Worm (Caenorhabditis elegans) whole organism, L4 larva: ENCODE data around the gene Y116A8C.33.
A peak's percentile ranks its signal among the peaks of the same experiment; 100 is the strongest.

Experiments used
- F26F4.8 ChIP-seq: fragments of 200-800 bp; sonication (Bioruptor generic); conservative IDR thresholded peaks from 2 replicates; pipeline ENCODE4 v1.3.6; 2022; ENCODE audit warnings: missing genetic modification characterization, missing compliant biosample characterization
- F49E8.2 ChIP-seq: sonication (generic microtip); optimal IDR thresholded peaks from 2 replicates; lab custom pipeline; 2016; ENCODE audit warnings: missing compliant biosample characterization, mild to moderate bottlenecking, missing genetic modification characterization, borderline replicate concordance
- ZK337.2 ChIP-seq: fragments of 200-800 bp; sonication (Bioruptor generic); IDR thresholded peaks from 2 replicates; pipeline ENCODE4 v1.3.6; 2022; ENCODE audit warnings: missing genetic modification reagents, missing genetic modification characterization, missing compliant biosample characterization
- ZK546.5 ChIP-seq, 2 experiments: sonication (generic microtip); optimal IDR thresholded peaks; 2 replicates each; lab custom pipeline; 2017; ENCODE audit warnings: missing biosample characterization in 2 of 2, missing genetic modification characterization in 2 of 2
- aha-1 ChIP-seq: fragments of 150-350 bp; peaks from one replicate; lab custom pipeline; 2014; ENCODE audit warnings: missing biosample characterization, missing genetic modification characterization
- arid-1 ChIP-seq: fragments of 200-800 bp; sonication (Bioruptor generic); conservative IDR thresholded peaks from 2 replicates; pipeline ENCODE4 v1.3.6; 2022; ENCODE audit warnings: missing genetic modification reagents, missing genetic modification characterization, missing compliant biosample characterization
- ceh-32 ChIP-seq: sonication (generic microtip); optimal IDR thresholded peaks from 2 replicates; lab custom pipeline; 2016; ENCODE audit warnings: mild to moderate bottlenecking, missing genetic modification characterization, missing compliant biosample characterization; ENCODE audit not compliant: poor library complexity
- ceh-44 ChIP-seq: fragments of 200-800 bp; sonication (Bioruptor generic); IDR thresholded peaks from 2 replicates; pipeline ENCODE4 v1.3.6; 2022; ENCODE audit warnings: missing genetic modification reagents, missing genetic modification characterization, missing compliant biosample characterization
- ces-1 ChIP-seq: fragments of 150-350 bp; sonication (generic microtip); optimal IDR thresholded peaks from 4 replicates; lab custom pipeline; 2014; ENCODE audit warnings: missing biosample characterization, missing genetic modification reagents, missing genetic modification characterization
- daf-12 ChIP-seq: fragments of 150-350 bp; optimal IDR thresholded peaks from 2 replicates; lab custom pipeline; 2014; ENCODE audit warnings: missing biosample characterization, missing genetic modification reagents, missing genetic modification characterization
- daf-16 ChIP-seq, 3 experiments: sonication (generic microtip); optimal IDR thresholded peaks; 2 replicates each; lab custom pipeline; 2016 to 2017; ENCODE audit warnings: missing genetic modification characterization in 3 of 3, missing genetic modification reagents in 3 of 3, mild to moderate bottlenecking in 2 of 3, missing compliant biosample characterization in 2 of 3, missing biosample characterization in 1 of 3, moderate library complexity in 1 of 3
- dpl-1 ChIP-seq: fragments of 150-350 bp; optimal IDR thresholded peaks from 2 replicates; lab custom pipeline; 2014; ENCODE audit warnings: missing biosample characterization, missing genetic modification reagents, missing genetic modification characterization
- egl-27 ChIP-seq: sonication (generic microtip); optimal IDR thresholded peaks from 3 replicates; lab custom pipeline; 2017; ENCODE audit warnings: missing biosample characterization, missing genetic modification reagents, missing genetic modification characterization
- egl-43 ChIP-seq: fragments of 200-800 bp; sonication (Bioruptor generic); IDR thresholded peaks from 2 replicates; pipeline ENCODE4 v1.3.6; 2022; ENCODE audit warnings: missing genetic modification reagents, missing genetic modification characterization, missing compliant biosample characterization
- hlh-11 ChIP-seq: fragments of 200-800 bp; sonication (Bioruptor generic); optimal IDR thresholded peaks from 2 replicates; lab custom pipeline; 2018; ENCODE audit warnings: mild to moderate bottlenecking, missing genetic modification characterization, missing compliant biosample characterization
- jun-1 ChIP-seq: fragments of 150-350 bp; optimal IDR thresholded peaks from 2 replicates; lab custom pipeline; 2014; ENCODE audit warnings: missing biosample characterization, missing genetic modification reagents, missing genetic modification characterization
- lin-29 ChIP-seq: fragments of 200-800 bp; sonication (Bioruptor generic); IDR thresholded peaks from 2 replicates; pipeline ENCODE4 v1.3.6; 2022; ENCODE audit warnings: missing genetic modification reagents, missing genetic modification characterization, missing compliant biosample characterization
- lin-38 ChIP-seq: fragments of 200-800 bp; sonication (Bioruptor generic); IDR thresholded peaks from 2 replicates; pipeline ENCODE4 v1.3.6; 2022; ENCODE audit warnings: missing genetic modification reagents, missing genetic modification characterization, missing compliant biosample characterization
- lin-39 ChIP-seq: fragments of 150-350 bp; optimal IDR thresholded peaks from 2 replicates; lab custom pipeline; 2014; ENCODE audit warnings: missing biosample characterization, missing genetic modification reagents, missing genetic modification characterization
- madf-5 ChIP-seq, 2 experiments: fragments of 200-800 bp; sonication (Bioruptor generic); IDR thresholded peaks; 2 replicates each; pipeline ENCODE4 v1.3.6; 2022; ENCODE audit warnings: missing compliant biosample characterization in 2 of 2, missing genetic modification characterization in 2 of 2
- mdl-1 ChIP-seq, 2 experiments: fragments of 150-350 bp in 1 of 2; sonication (generic microtip) in 1 of 2; optimal IDR thresholded peaks; 2 replicates each; lab custom pipeline; 2014 to 2017; ENCODE audit warnings: missing biosample characterization in 2 of 2, missing genetic modification characterization in 2 of 2
- mdt-29 ChIP-seq: fragments of 200-800 bp; sonication (Bioruptor generic); IDR thresholded peaks from 2 replicates; pipeline ENCODE4 v1.3.6; 2022; ENCODE audit warnings: missing genetic modification reagents, missing genetic modification characterization, missing compliant biosample characterization
- mes-2 ChIP-seq: sonication (generic microtip); optimal IDR thresholded peaks from 2 replicates; lab custom pipeline; 2016; ENCODE audit warnings: missing genotype, mild to moderate bottlenecking, missing genetic modification characterization, missing compliant biosample characterization; ENCODE audit not compliant: poor library complexity, severe bottlenecking
- mxl-3 ChIP-seq: fragments of 200-800 bp; sonication (Bioruptor generic); optimal IDR thresholded peaks from 2 replicates; lab custom pipeline; 2018; ENCODE audit warnings: mild to moderate bottlenecking, missing genetic modification characterization, missing compliant biosample characterization
- nhr-102 ChIP-seq: sonication (generic microtip); optimal IDR thresholded peaks from 2 replicates; lab custom pipeline; 2016; ENCODE audit warnings: mild to moderate bottlenecking, missing genetic modification characterization, moderate library complexity, missing compliant biosample characterization
- nhr-111 ChIP-seq: fragments of 200-800 bp; sonication (Bioruptor generic); optimal IDR thresholded peaks from 2 replicates; lab custom pipeline; 2018; ENCODE audit warnings: mild to moderate bottlenecking, missing genetic modification characterization, missing compliant biosample characterization
- php-3 ChIP-seq: fragments of 200-800 bp; sonication (Bioruptor generic); IDR thresholded peaks from 2 replicates; pipeline ENCODE4 v1.3.6; 2022; ENCODE audit warnings: missing genetic modification reagents, missing genetic modification characterization, missing compliant biosample characterization
- pqm-1 ChIP-seq: sonication (generic microtip); optimal IDR thresholded peaks from 2 replicates; lab custom pipeline; 2017; ENCODE audit warnings: missing biosample characterization, missing genetic modification characterization
- rbr-2 ChIP-seq: sonication (generic microtip); optimal IDR thresholded peaks from 2 replicates; lab custom pipeline; 2016; ENCODE audit warnings: missing genotype, missing genetic modification characterization, missing compliant biosample characterization
- set-16 ChIP-seq: fragments of 200-800 bp; sonication (Bioruptor generic); IDR thresholded peaks from 2 replicates; pipeline ENCODE4 v1.3.6; 2022; ENCODE audit warnings: missing genetic modification reagents, missing genetic modification characterization, missing compliant biosample characterization
- snpc-4 ChIP-seq: fragments of 150-350 bp; optimal IDR thresholded peaks from 2 replicates; lab custom pipeline; 2014; ENCODE audit warnings: missing biosample characterization, missing genetic modification characterization
- tra-1 ChIP-seq: fragments of 200-800 bp; sonication (Bioruptor generic); IDR thresholded peaks from 2 replicates; pipeline ENCODE4 v1.3.6; 2022; ENCODE audit warnings: missing genetic modification reagents, missing genetic modification characterization, missing compliant biosample characterization
- unc-39 ChIP-seq: sonication (generic microtip); optimal IDR thresholded peaks from 2 replicates; lab custom pipeline; 2017; ENCODE audit warnings: missing biosample characterization, missing genetic modification characterization
- zip-11 ChIP-seq: fragments of 200-800 bp; sonication (Bioruptor generic); IDR thresholded peaks from 2 replicates; pipeline ENCODE4 v1.3.6; 2022; ENCODE audit warnings: missing genetic modification characterization, missing compliant biosample characterization
- zip-2 ChIP-seq: fragments of 150-350 bp; optimal IDR thresholded peaks from 2 replicates; lab custom pipeline; 2014; ENCODE audit warnings: missing biosample characterization, missing genetic modification characterization
- ztf-7 ChIP-seq: fragments of 150-350 bp; optimal IDR thresholded peaks from 2 replicates; lab custom pipeline; 2014; ENCODE audit warnings: missing biosample characterization, missing genetic modification characterization

Y116A8C.33 gene

ce11 chrIV:17104157-17104872 lies 7.6 kb upstream of the Y116A8C.33 start:
- TF ChIP-seq mdt-29 (GFP tag; lab: Robert Waterston, UW) (no peak), dpl-1 (peak; percentile 5), set-16 (GFP tag; lab: Robert Waterston, UW) (peak; percentile 78), egl-43 (GFP tag; lab: Robert Waterston, UW) (0 out of 2 replicates have a peak, but pooled peaks have one; percentile 26)

- no peak for TF ChIP-seq lin-29 (GFP tag; lab: Robert Waterston, UW)
- peak; percentile 88 for TF ChIP-seq set-16 (GFP tag; lab: Robert Waterston, UW)
- TF ChIP-seq aha-1 (tag; lab: Kevin White, UChicago) = peak; percentile 35
- no peak for TF ChIP-seq ces-1 (GFP tag; lab: Kevin White, UChicago)
- TF ChIP-seq, all 104 proteins: peak for 2
Observed at ce11 chrIV:17105578-17105977, 6.3 kb upstream of the Y116A8C.33 start.

ce11 chrIV:17108200-17108599 lies 3.7 kb upstream of the Y116A8C.33 start:
- TF ChIP-seq unc-39 (tag; lab: Kevin White, UChicago) (no peak), mxl-3 (no peak), ces-1 (GFP tag; lab: Kevin White, UChicago) (no peak), rbr-2 (tag; lab: Kevin White, UChicago) (no peak), ZK337.2 (GFP tag; lab: Robert Waterston, UW) (0 out of 2 replicates have a peak, but pooled peaks have one; percentile 15), arid-1 (0 out of 2 replicates have a peak, but pooled peaks have one; percentile 25), nhr-111 (GFP tag; lab: Kevin White, UChicago) (no peak)

- TF ChIP-seq lin-38 (no peak), ZK546.5 (tag; optimal IDR thresholded peaks at IDR 0.05; lab: Kevin White, UChicago) (no peak), zip-11 (GFP tag; lab: Robert Waterston, UW) (no peak), hlh-11 (tag; lab: Kevin White, UChicago) (no peak)
Observed at ce11 chrIV:17108805-17109204, 3.1 kb upstream of the Y116A8C.33 start.

ce11 chrIV:17109436-17109835 lies 2.5 kb upstream of the Y116A8C.33 start:
- TF ChIP-seq F49E8.2 = no peak
- no peak for TF ChIP-seq mxl-3
- TF ChIP-seq zip-11 (GFP tag; lab: Robert Waterston, UW) = no peak
- TF ChIP-seq ceh-32 (tag; lab: Kevin White, UChicago) = no peak
- no peak for TF ChIP-seq egl-43 (GFP tag; lab: Robert Waterston, UW)
- no peak for TF ChIP-seq egl-27 (tag; lab: Kevin White, UChicago)
- no peak for TF ChIP-seq ceh-44
- no peak for TF ChIP-seq mdl-1 (tag; optimal IDR thresholded peaks at IDR 0.05; lab: Kevin White, UChicago)
- no peak for TF ChIP-seq ztf-7 (tag; lab: Kevin White, UChicago)
- no peak for TF ChIP-seq zip-2 (tag; lab: Kevin White, UChicago)
- TF ChIP-seq nhr-111 (GFP tag; lab: Kevin White, UChicago) = no peak
- no peak for TF ChIP-seq set-16 (GFP tag; lab: Robert Waterston, UW)
- TF ChIP-seq madf-5 (GFP tag; IDR thresholded peaks at IDR 0.05; lab: Robert Waterston, UW) = no peak

- no peak for TF ChIP-seq lin-39 (tag; lab: Kevin White, UChicago)
- TF ChIP-seq tra-1 (GFP tag; lab: Robert Waterston, UW) = no peak
- no peak for TF ChIP-seq daf-16 (GFP tag; optimal IDR thresholded peaks at IDR 0.05; lab: Kevin White, UChicago)
- TF ChIP-seq daf-16 (tag; optimal IDR thresholded peaks at IDR 0.05; lab: Kevin White, UChicago) = no peak
- no peak for TF ChIP-seq mes-2
- no peak; the same call in 1 of the 2 replicates for TF ChIP-seq set-16 (GFP tag; lab: Robert Waterston, UW)
- no peak for TF ChIP-seq egl-43 (GFP tag; lab: Robert Waterston, UW)
- TF ChIP-seq daf-12 (tag; lab: Kevin White, UChicago) = no peak
- TF ChIP-seq php-3 (GFP tag; lab: Robert Waterston, UW) = no peak
- no peak for TF ChIP-seq nhr-111 (GFP tag; lab: Kevin White, UChicago)
- TF ChIP-seq aha-1 (tag; lab: Kevin White, UChicago) = no peak
- TF ChIP-seq pqm-1 = no peak
- no peak for TF ChIP-seq nhr-102 (tag; lab: Kevin White, UChicago)
- no peak for TF ChIP-seq unc-39 (tag; lab: Kevin White, UChicago)
- no peak for TF ChIP-seq hlh-11 (tag; lab: Kevin White, UChicago)
- TF ChIP-seq jun-1 (tag; lab: Kevin White, UChicago) = no peak
- no peak for TF ChIP-seq F49E8.2
- TF ChIP-seq ZK337.2 (GFP tag; lab: Robert Waterston, UW) = no peak
- no peak for TF ChIP-seq snpc-4
- TF ChIP-seq F26F4.8 (GFP tag; lab: Robert Waterston, UW) = no peak
Observed at ce11 chrIV:17110882-17111281, 1.0 kb upstream of the Y116A8C.33 start, which contains the start of gene sfa-1. sfa-1 (minus strand) TSS chrIV:17110982.
